Worm (Caenorhabditis elegans) whole organism, L1 larva: ENCODE results near the gene srz-31.

Experiments
- C04F5.9 ChIP-seq: sonication (generic microtip); optimal IDR thresholded peaks from 2 replicates; lab custom pipeline; 2016; ENCODE audit warnings: missing genetic modification characterization, missing compliant biosample characterization
- C16A3.4 ChIP-seq: fragments of 150-350 bp; optimal IDR thresholded peaks from 2 replicates; lab custom pipeline; 2014; ENCODE audit warnings: missing biosample characterization, missing genetic modification characterization
- aha-1 ChIP-seq: fragments of 150-350 bp; optimal IDR thresholded peaks from 2 replicates; lab custom pipeline; 2014; ENCODE audit warnings: missing biosample characterization, missing genetic modification characterization
- alr-1 ChIP-seq: fragments of 200-800 bp; sonication (Bioruptor generic); optimal IDR thresholded peaks from 2 replicates; lab custom pipeline; 2018; ENCODE audit warnings: borderline replicate concordance, mild to moderate bottlenecking, missing genetic modification characterization, missing compliant biosample characterization
- aly-2 ChIP-seq: fragments of 150-350 bp; optimal IDR thresholded peaks from 2 replicates; lab custom pipeline; 2014; ENCODE audit warnings: missing biosample characterization, missing genetic modification characterization
- ama-1 ChIP-seq: fragments of 150-350 bp; optimal IDR thresholded peaks from 2 replicates; lab custom pipeline; 2014
- blmp-1 ChIP-seq: fragments of 150-350 bp; optimal IDR thresholded peaks from 2 replicates; lab custom pipeline; 2014; ENCODE audit warnings: missing biosample characterization, missing genetic modification characterization
- ceh-90 ChIP-seq: sonication (generic microtip); optimal IDR thresholded peaks from 2 replicates; lab custom pipeline; 2016; ENCODE audit warnings: missing genetic modification characterization, missing compliant biosample characterization
- dpl-1 ChIP-seq, 3 experiments: fragments of 150-350 bp in 2 of 3; sonication (generic microtip) in 1 of 3; optimal IDR thresholded peaks; 2 replicates each; lab custom pipeline; 2014 to 2017; ENCODE audit warnings: missing biosample characterization in 3 of 3, missing genetic modification characterization in 3 of 3, missing genetic modification reagents in 3 of 3
- dsc-1 ChIP-seq: sonication (generic microtip); optimal IDR thresholded peaks from 2 replicates; lab custom pipeline; 2016; ENCODE audit warnings: mild to moderate bottlenecking, missing genetic modification characterization, missing compliant biosample characterization
- efl-1 ChIP-seq, 4 experiments: fragments of 150-350 bp; optimal IDR thresholded peaks in 3 of 4; peaks in 1 of 4; 1 replicate in 1 of 4; 2 replicates in 3 of 4; lab custom pipeline; 2014; ENCODE audit warnings: missing biosample characterization in 2 of 4, missing genetic modification characterization in 2 of 4, missing genetic modification reagents in 2 of 4
- egl-13 ChIP-seq: sonication (generic microtip); optimal IDR thresholded peaks from 2 replicates; lab custom pipeline; 2016; ENCODE audit warnings: missing genotype, missing genetic modification reagents, missing genetic modification characterization, missing compliant biosample characterization
- elt-3 ChIP-seq, 6 experiments: fragments of 150-350 bp in 1 of 6; sonication (generic microtip); optimal IDR thresholded peaks; 2 replicates each; lab custom pipeline; 2017 to 2018; ENCODE audit warnings: missing biosample characterization in 6 of 6, missing genetic modification characterization in 6 of 6, inconsistent platforms in 1 of 6
- ets-5 ChIP-seq: fragments of 200-800 bp; sonication (Bioruptor generic); IDR thresholded peaks from 2 replicates; pipeline ENCODE4 v1.3.6; 2022; ENCODE audit warnings: missing genetic modification characterization, missing compliant biosample characterization
- fkh-10 ChIP-seq: sonication (generic microtip); optimal IDR thresholded peaks from 2 replicates; lab custom pipeline; 2017; ENCODE audit warnings: missing biosample characterization, missing genetic modification reagents, missing genetic modification characterization
- grh-1 ChIP-seq: fragments of 200-800 bp; sonication (Bioruptor generic); IDR thresholded peaks from 2 replicates; pipeline ENCODE4 v1.3.6; 2022; ENCODE audit warnings: missing genetic modification reagents, missing genetic modification characterization, missing compliant biosample characterization
- hlh-17 ChIP-seq: fragments of 200-800 bp; sonication (Bioruptor generic); optimal IDR thresholded peaks from 2 replicates; lab custom pipeline; 2018; ENCODE audit warnings: missing genetic modification characterization, mild to moderate bottlenecking, missing compliant biosample characterization, moderate library complexity, borderline replicate concordance
- hpl-2 ChIP-seq: fragments of 150-350 bp; optimal IDR thresholded peaks from 2 replicates; lab custom pipeline; 2014; ENCODE audit warnings: missing biosample characterization, missing genetic modification reagents, missing genetic modification characterization
- lin-14 ChIP-seq: fragments of 200-800 bp; sonication (Bioruptor generic); optimal IDR thresholded peaks from 2 replicates; lab custom pipeline; 2018; ENCODE audit warnings: mild to moderate bottlenecking, missing genetic modification characterization, moderate library complexity, missing compliant biosample characterization
- lin-35 ChIP-seq, 2 experiments: fragments of 150-350 bp; optimal IDR thresholded peaks; 2 replicates each; lab custom pipeline; 2014; ENCODE audit warnings: missing biosample characterization in 2 of 2, missing genetic modification characterization in 2 of 2, missing genetic modification reagents in 2 of 2
- lsy-2 ChIP-seq, 2 experiments: fragments of 150-350 bp; optimal IDR thresholded peaks; 2 replicates each; lab custom pipeline; 2014; ENCODE audit warnings: missing biosample characterization in 2 of 2, missing genetic modification characterization in 2 of 2
- mef-2 ChIP-seq: fragments of 150-350 bp; optimal IDR thresholded peaks from 2 replicates; lab custom pipeline; 2014; ENCODE audit warnings: missing biosample characterization, missing genetic modification characterization
- mep-1 ChIP-seq: fragments of 150-350 bp; optimal IDR thresholded peaks from 2 replicates; lab custom pipeline; 2014; ENCODE audit warnings: missing biosample characterization, missing genetic modification characterization
- nhr-11 ChIP-seq: fragments of 150-350 bp; optimal IDR thresholded peaks from 2 replicates; lab custom pipeline; 2014; ENCODE audit warnings: missing biosample characterization, missing genetic modification characterization
- nhr-19 ChIP-seq: fragments of 200-800 bp; sonication (Bioruptor generic); conservative IDR thresholded peaks from 2 replicates; pipeline ENCODE4 v1.3.6; 2022; ENCODE audit warnings: missing genetic modification characterization, missing compliant biosample characterization
- nhr-20 ChIP-seq: sonication (generic microtip); optimal IDR thresholded peaks from 2 replicates; lab custom pipeline; 2016; ENCODE audit warnings: mild to moderate bottlenecking, missing genetic modification characterization, missing compliant biosample characterization
- nhr-76 ChIP-seq: sonication (generic microtip); optimal IDR thresholded peaks from 2 replicates; lab custom pipeline; 2017; ENCODE audit warnings: missing biosample characterization, missing genetic modification characterization
- nhr-84 ChIP-seq: sonication (generic microtip); optimal IDR thresholded peaks from 2 replicates; lab custom pipeline; 2017; ENCODE audit warnings: missing biosample characterization, missing genetic modification characterization
- nhr-85 ChIP-seq: sonication (generic microtip); peaks from one replicate; lab custom pipeline; 2016; ENCODE audit warnings: missing genetic modification characterization, inconsistent platforms, missing compliant biosample characterization
- nhr-90 ChIP-seq: sonication (generic microtip); optimal IDR thresholded peaks from 2 replicates; lab custom pipeline; 2016; ENCODE audit warnings: mild to moderate bottlenecking, missing genetic modification characterization, missing compliant biosample characterization; ENCODE audit not compliant: poor library complexity
- pag-3 ChIP-seq: sonication (generic microtip); optimal IDR thresholded peaks from 2 replicates; lab custom pipeline; 2017; ENCODE audit warnings: missing genetic modification characterization, mild to moderate bottlenecking, missing compliant biosample characterization, antibody characterized with exemption, borderline replicate concordance; ENCODE audit not compliant: insufficient read depth
- snpc-4 ChIP-seq: fragments of 150-350 bp; optimal IDR thresholded peaks from 2 replicates; lab custom pipeline; 2014; ENCODE audit warnings: missing biosample characterization, missing genetic modification characterization
- sox-4 ChIP-seq: sonication (generic microtip); optimal IDR thresholded peaks from 2 replicates; lab custom pipeline; 2016; ENCODE audit warnings: missing genetic modification characterization, missing compliant biosample characterization
- sup-37 ChIP-seq: fragments of 200-800 bp; sonication (Bioruptor generic); optimal IDR thresholded peaks from 2 replicates; lab custom pipeline; 2018; ENCODE audit warnings: mild to moderate bottlenecking, missing genetic modification characterization, missing compliant biosample characterization
- unc-62 ChIP-seq: fragments of 150-350 bp; optimal IDR thresholded peaks from 2 replicates; lab custom pipeline; 2014; ENCODE audit warnings: missing biosample characterization, missing genetic modification reagents, missing genetic modification characterization

srz-31 gene

DNA sequence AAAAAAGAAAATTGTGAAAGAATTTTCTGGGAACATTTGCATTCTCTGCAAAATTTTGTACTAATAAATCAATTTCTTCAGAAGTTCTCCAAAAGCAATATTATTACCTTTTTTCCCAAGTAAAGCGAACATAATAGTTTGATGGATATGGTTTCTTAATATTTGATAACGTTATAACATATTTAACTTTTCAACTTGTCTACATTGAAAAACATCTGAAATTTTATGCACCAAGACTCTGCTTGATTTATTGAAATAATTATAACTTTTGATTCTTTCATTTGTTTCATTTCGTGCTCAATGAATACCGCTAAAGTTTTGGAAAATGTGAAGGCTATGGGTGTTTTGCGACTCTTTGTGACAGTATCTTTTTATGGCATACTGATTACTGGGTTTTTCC lies at the start of gene srz-31:
Gene srz-31 (plus strand): TSS at position 301 of the 400 bp plus-strand sequence.
- TF ChIP-seq nhr-90 (tag; lab: Kevin White, UChicago) (no peak), nhr-84 (tag; lab: Kevin White, UChicago) (no peak)

DNA sequence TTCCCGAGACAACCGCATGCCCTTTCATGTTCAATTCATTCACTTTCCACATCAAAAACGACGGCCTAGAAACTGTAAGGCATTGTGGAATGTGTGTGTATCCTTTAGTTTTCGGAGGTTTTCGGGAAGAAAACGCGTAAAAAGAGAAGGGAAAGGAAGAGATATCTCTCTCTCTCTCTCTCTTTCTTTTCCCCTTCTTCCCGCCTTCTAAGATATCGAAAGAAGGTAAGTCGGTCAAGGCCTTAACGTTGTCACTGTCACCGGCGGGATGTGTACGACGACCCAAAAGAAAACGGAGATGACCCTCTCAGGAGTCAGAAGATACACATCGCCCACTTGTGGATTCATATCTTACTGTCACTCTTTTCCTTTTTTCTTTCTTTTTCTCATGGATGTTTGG lies 47.4 kb upstream of the srz-31 start:
- TF ChIP-seq hlh-17 (GFP tag; lab: Kevin White, UChicago) (no peak), ceh-90 (tag; lab: Kevin White, UChicago) (no peak), dsc-1 (tag; lab: Kevin White, UChicago) (no peak), blmp-1 (tag; lab: Kevin White, UChicago) (peak; percentile 100), elt-3 (tag; optimal IDR thresholded peaks at IDR 0.05; lab: Kevin White, UChicago) (peak in 2 of 6 experiments; percentile 12 to 36), efl-1 (optimal IDR thresholded peaks at IDR 0.05; lab: Kevin White, UChicago) (no peak), efl-1 (GFP tag; optimal IDR thresholded peaks at IDR 0.05 in 1 of 2; lab: Kevin White, UChicago) (peak in 1 of 2 experiments; percentile 43), mep-1 (tag; lab: Kevin White, UChicago) (peak; percentile 44), mef-2 (tag; lab: Kevin White, UChicago) (no peak)

DNA sequence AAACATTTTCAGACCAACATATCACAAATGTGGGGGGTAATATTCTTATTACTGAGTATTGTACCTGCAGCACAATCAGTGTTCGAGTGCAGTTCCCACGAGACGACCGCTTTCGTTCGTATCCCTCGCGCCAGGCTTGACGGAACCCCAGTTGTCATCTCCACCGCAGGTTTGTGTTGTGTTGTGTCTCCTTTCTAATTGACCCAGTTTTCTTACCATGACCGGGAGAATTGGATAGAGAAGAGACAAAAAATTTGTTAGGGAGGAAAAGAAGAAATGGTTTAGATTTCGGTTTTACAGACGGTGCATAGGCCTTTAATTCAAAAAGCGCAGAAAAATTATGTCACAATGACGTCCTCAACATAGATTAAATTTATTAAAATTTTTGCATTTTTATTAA lies 45.9 kb upstream of the srz-31 start, which contains the start of gene noah-2:
Gene noah-2 (plus strand): TSS at position 13 of the 400 bp plus-strand sequence.
- TF ChIP-seq snpc-4 (tag; lab: Kevin White, UChicago) (no peak), egl-13 (tag; lab: Kevin White, UChicago) (no peak), C16A3.4 (tag; lab: Kevin White, UChicago) (no peak), blmp-1 (tag; lab: Kevin White, UChicago) (peak; percentile 94), hlh-17 (GFP tag; lab: Kevin White, UChicago) (no peak)

DNA sequence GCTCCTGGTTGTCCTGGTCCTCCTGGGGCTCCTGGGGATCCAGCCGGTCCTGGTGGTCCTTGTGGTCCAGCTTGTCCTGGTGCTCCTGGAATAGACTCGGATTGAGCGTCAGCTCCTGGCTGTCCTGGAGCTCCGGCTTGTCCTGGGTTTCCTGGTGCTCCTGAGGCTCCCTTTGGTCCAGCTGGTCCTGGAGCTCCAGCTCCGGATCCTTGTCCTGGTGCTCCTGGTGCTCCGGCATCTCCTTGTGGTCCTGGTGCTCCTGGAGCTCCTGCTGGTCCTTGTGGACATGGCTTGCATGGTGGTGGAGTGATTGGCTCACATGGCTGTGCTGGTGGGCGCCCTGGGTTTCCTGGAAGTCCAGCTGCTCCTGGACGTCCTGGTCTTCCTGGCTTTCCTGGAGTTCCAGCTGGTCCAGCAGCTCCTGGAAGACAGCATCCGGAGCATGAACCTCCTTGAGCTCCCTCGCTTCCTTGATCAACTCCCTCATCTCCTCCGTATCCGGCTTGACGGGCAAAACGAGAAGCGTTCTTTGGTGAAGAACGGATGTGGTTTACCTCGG lies 38.5 kb upstream of the srz-31 start:
- TF ChIP-seq pag-3 (tag; lab: Kevin White, UChicago): no peak
- no peak for TF ChIP-seq fkh-10

DNA sequence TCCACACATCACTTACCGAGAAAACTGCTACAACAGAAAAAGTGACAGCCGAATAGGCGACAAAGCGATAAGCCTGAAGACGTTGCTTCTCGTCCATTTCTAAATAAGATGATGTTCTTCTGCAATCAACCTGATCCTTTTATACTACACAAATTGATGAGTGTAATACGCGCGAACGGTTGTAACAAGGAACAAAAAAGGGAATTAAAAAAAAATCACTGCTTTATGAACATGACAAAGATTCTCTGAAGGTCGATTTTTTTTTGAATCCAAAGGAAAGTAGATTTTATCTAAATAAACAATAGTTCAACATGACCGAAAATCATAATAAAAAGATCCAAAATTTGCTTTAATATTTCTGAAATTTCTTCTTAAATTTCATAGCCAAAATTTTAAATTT lies 37.9 kb upstream of the srz-31 start, which contains the start of gene col-133:
Gene col-133 (minus strand): TSS at position 101 of the 400 bp plus-strand sequence.
- TF ChIP-seq fkh-10 (no peak), nhr-20 (no peak), efl-1 (optimal IDR thresholded peaks at IDR 0.05; lab: Kevin White, UChicago) (no peak), efl-1 (GFP tag; optimal IDR thresholded peaks at IDR 0.05 in 1 of 2; lab: Kevin White, UChicago) (no peak), nhr-19 (no peak), aha-1 (no peak), mef-2 (tag; lab: Kevin White, UChicago) (no peak), lin-14 (GFP tag; lab: Kevin White, UChicago) (no peak), ets-5 (GFP tag; lab: Robert Waterston, UW) (no peak), snpc-4 (tag; lab: Kevin White, UChicago) (no peak), aly-2 (no peak), ama-1 (no peak), nhr-76 (tag; lab: Kevin White, UChicago) (no peak)

DNA sequence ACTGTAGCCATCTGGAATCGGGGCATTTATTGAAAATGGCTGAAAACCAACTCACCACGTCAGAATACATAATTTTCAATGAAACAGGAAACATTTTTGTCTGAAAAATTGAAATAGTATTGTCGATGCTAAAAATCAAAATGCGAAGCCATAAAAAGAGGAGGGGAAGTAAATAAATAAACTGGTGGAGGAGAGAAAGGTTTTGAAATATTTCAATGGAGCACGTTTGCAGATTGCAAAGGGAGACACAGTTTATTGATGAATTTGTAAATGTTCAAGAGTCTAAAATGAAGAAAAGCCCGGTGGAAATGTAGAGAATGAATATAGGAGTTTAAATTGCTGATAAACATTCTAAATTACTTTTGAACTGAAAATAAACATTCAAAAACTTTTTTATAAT lies 34.1 kb upstream of the srz-31 start, which contains the start of gene F52B11.5:
Gene F52B11.5 (minus strand): TSS at position 178 of the 400 bp plus-strand sequence.
- TF ChIP-seq dpl-1 (GFP tag; optimal IDR thresholded peaks at IDR 0.05; lab: Kevin White, UChicago) (peak in 1 of 3 experiments; percentile 38), nhr-85 (tag; lab: Kevin White, UChicago) (no peak), ama-1 (no peak), hpl-2 (GFP tag; lab: Kevin White, UChicago) (no peak), dsc-1 (tag; lab: Kevin White, UChicago) (no peak), C04F5.9 (no peak), sox-4 (no peak), sup-37 (no peak), lin-35 (GFP tag; optimal IDR thresholded peaks at IDR 0.05; lab: Kevin White, UChicago) (peak in 1 of 2 experiments; percentile 3), efl-1 (optimal IDR thresholded peaks at IDR 0.05; lab: Kevin White, UChicago) (peak in 1 of 2 experiments; percentile 17), efl-1 (GFP tag; optimal IDR thresholded peaks at IDR 0.05 in 1 of 2; lab: Kevin White, UChicago) (no peak), grh-1 (GFP tag; lab: Robert Waterston, UW) (no peak), unc-62 (GFP tag; lab: Kevin White, UChicago) (no peak), lsy-2 (tag; optimal IDR thresholded peaks at IDR 0.05; lab: Kevin White, UChicago) (no peak), pag-3 (tag; lab: Kevin White, UChicago) (no peak), nhr-11 (tag; lab: Kevin White, UChicago) (no peak), alr-1 (no peak)
